Worm (Caenorhabditis elegans) whole organism, L4 larva: ENCODE measurements around the gene C31E10.11.

Experiments
- F49E8.2 ChIP-seq: sonication (generic microtip); optimal IDR thresholded peaks from 2 replicates; lab custom pipeline; 2016; ENCODE audit warnings: missing compliant biosample characterization, mild to moderate bottlenecking, missing genetic modification characterization, borderline replicate concordance
- lin-13 ChIP-seq: fragments of 150-350 bp; optimal IDR thresholded peaks from 2 replicates; lab custom pipeline; 2014; ENCODE audit warnings: missing biosample characterization, missing genetic modification reagents, missing genetic modification characterization
- lir-3 ChIP-seq: sonication (generic microtip); optimal IDR thresholded peaks from 2 replicates; lab custom pipeline; 2016; ENCODE audit warnings: mild to moderate bottlenecking, missing genetic modification characterization, missing compliant biosample characterization
- tag-97 ChIP-seq: fragments of 200-800 bp; sonication (Bioruptor generic); IDR thresholded peaks from 2 replicates; pipeline ENCODE4 v1.3.6; 2022; ENCODE audit warnings: missing genetic modification characterization, missing compliant biosample characterization

DNA sequence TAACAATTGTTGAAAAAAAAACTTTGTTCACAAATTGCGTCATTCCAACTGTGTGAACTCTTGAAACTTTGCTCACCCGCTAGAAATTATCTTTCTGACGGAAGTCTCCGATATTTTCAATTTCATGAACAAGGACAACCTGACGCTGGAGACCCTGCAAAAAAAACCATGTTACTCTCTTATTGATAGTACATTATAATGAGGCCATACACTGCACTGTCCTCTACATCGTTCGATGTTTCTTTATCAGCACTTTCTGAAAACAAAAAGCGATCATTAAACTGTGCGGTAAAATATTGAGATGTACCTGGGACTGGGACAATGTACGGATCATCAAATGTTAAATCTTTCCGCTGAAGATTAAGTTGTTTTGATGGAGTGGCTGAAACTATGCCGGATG is 13.0 kb upstream of the C31E10.11 start:
- TF ChIP-seq lin-13 (GFP tag; lab: Kevin White, UChicago) (no peak), tag-97 (GFP tag; lab: Robert Waterston, UW) (no peak), lir-3 (tag; lab: Kevin White, UChicago) (no peak), F49E8.2 (tag; lab: Kevin White, UChicago) (no peak)
